Fruit fly (Drosophila melanogaster) whole organism, prepupa: Measurements from ENCODE around the gene Mau2.
A peak's percentile ranks its signal among the peaks of the same experiment; 100 is the strongest.

Experiments used
- Blimp-1 ChIP-seq: fragments of 200-800 bp; sonication (Bioruptor generic); optimal IDR thresholded peaks from 3 replicates; lab custom pipeline; 2017; ENCODE audit warnings: missing biosample characterization, missing genetic modification characterization, mild to moderate bottlenecking, moderate library complexity, missing genetic modification reagents
- CG10631 ChIP-seq: fragments of 200-800 bp; sonication (Bioruptor generic); optimal IDR thresholded peaks from 2 replicates; lab custom pipeline; 2016; ENCODE audit warnings: missing biosample characterization, missing genetic modification characterization
- CG10669 ChIP-seq: fragments of 200-800 bp; sonication (Bioruptor generic); optimal IDR thresholded peaks from 3 replicates; lab custom pipeline; 2018; ENCODE audit warnings: missing biosample characterization, mild to moderate bottlenecking, missing genetic modification characterization, moderate library complexity
- CG11294 ChIP-seq: fragments of 200-800 bp; sonication (Bioruptor generic); IDR thresholded peaks from 2 replicates; pipeline ENCODE4 v1.3.6; 2022; ENCODE audit warnings: missing biosample characterization, missing genetic modification characterization
- CG11762 ChIP-seq: fragments of 200-800 bp; sonication (Bioruptor generic); optimal IDR thresholded peaks from 3 replicates; lab custom pipeline; 2016; ENCODE audit warnings: missing biosample characterization, missing genetic modification characterization; ENCODE audit not compliant: insufficient read depth
- CG11902 ChIP-seq: fragments of 200-800 bp; sonication (Bioruptor generic); optimal IDR thresholded peaks from 3 replicates; lab custom pipeline; 2016; ENCODE audit warnings: missing biosample characterization, missing genetic modification characterization
- CG15336 ChIP-seq: fragments of 200-800 bp; sonication (Bioruptor generic); IDR thresholded peaks from 2 replicates; pipeline ENCODE4 v1.3.6; 2022; ENCODE audit warnings: missing biosample characterization, missing genetic modification characterization
- CG1621 ChIP-seq: fragments of 200-800 bp; sonication (Bioruptor generic); optimal IDR thresholded peaks from 3 replicates; lab custom pipeline; 2018; ENCODE audit warnings: missing biosample characterization, mild to moderate bottlenecking, missing genetic modification characterization
- CG16779 ChIP-seq: fragments of 200-800 bp; sonication (Bioruptor generic); optimal IDR thresholded peaks from 3 replicates; lab custom pipeline; 2017; ENCODE audit warnings: missing biosample characterization, mild to moderate bottlenecking, missing genetic modification characterization
- CG3032 ChIP-seq: fragments of 200-800 bp; optimal IDR thresholded peaks from 2 replicates; lab custom pipeline; 2019; ENCODE audit warnings: missing biosample characterization, mild to moderate bottlenecking, missing genetic modification characterization, moderate library complexity
- CG31627 ChIP-seq: fragments of 200-800 bp; sonication (Bioruptor generic); optimal IDR thresholded peaks from 3 replicates; lab custom pipeline; 2016; ENCODE audit warnings: missing biosample characterization, missing genetic modification characterization
- CG34406 ChIP-seq: fragments of 200-800 bp; sonication (Bioruptor generic); optimal IDR thresholded peaks from 3 replicates; lab custom pipeline; 2016; ENCODE audit warnings: missing biosample characterization, missing genetic modification characterization
- CG3919 ChIP-seq: fragments of 200-800 bp; sonication (Bioruptor generic); optimal IDR thresholded peaks from 3 replicates; lab custom pipeline; 2016; ENCODE audit warnings: missing biosample characterization, missing genetic modification characterization
- CG6792 ChIP-seq: fragments of 200-800 bp; sonication (Bioruptor generic); optimal IDR thresholded peaks from 3 replicates; lab custom pipeline; 2016; ENCODE audit warnings: missing biosample characterization, missing genetic modification characterization
- CG6808 ChIP-seq: fragments of 200-800 bp; sonication (Bioruptor generic); optimal IDR thresholded peaks from 3 replicates; lab custom pipeline; 2017; ENCODE audit warnings: missing biosample characterization, missing genetic modification characterization, mild to moderate bottlenecking, moderate library complexity, missing genetic modification reagents
- CG8119 ChIP-seq: fragments of 200-800 bp; sonication (Bioruptor generic); IDR thresholded peaks from 3 replicates; pipeline ENCODE4 v1.3.6; 2022; ENCODE audit warnings: missing biosample characterization, missing genetic modification characterization
- CG8319 ChIP-seq: fragments of 200-800 bp; sonication (Bioruptor generic); optimal IDR thresholded peaks from 3 replicates; lab custom pipeline; 2016; ENCODE audit warnings: missing biosample characterization, missing genetic modification characterization
- CG9139 ChIP-seq: fragments of 200-800 bp; sonication (Bioruptor generic); optimal IDR thresholded peaks from 3 replicates; lab custom pipeline; 2017; ENCODE audit warnings: missing biosample characterization, mild to moderate bottlenecking, missing genetic modification characterization
- Eip75B ChIP-seq: fragments of 200-800 bp; sonication (Bioruptor generic); optimal IDR thresholded peaks from 3 replicates; lab custom pipeline; 2016; ENCODE audit warnings: missing biosample characterization, missing genetic modification characterization
- Eip78C ChIP-seq: fragments of 200-800 bp; sonication (Bioruptor generic); peaks from one replicate; lab custom pipeline; 2016; ENCODE audit warnings: missing biosample characterization, missing genetic modification characterization
- Eip93F ChIP-seq: fragments of 200-800 bp; sonication (Bioruptor generic); optimal IDR thresholded peaks from 2 replicates; lab custom pipeline; 2016; ENCODE audit warnings: missing biosample characterization, mild to moderate bottlenecking, missing genetic modification characterization
- Ets96B ChIP-seq: fragments of 200-800 bp; optimal IDR thresholded peaks from 2 replicates; lab custom pipeline; 2019; ENCODE audit warnings: missing biosample characterization, mild to moderate bottlenecking, missing genetic modification characterization, moderate library complexity
- Gug ChIP-seq: fragments of 200-800 bp; sonication (Bioruptor generic); IDR thresholded peaks from 2 replicates; pipeline ENCODE4 v1.3.6; 2022; ENCODE audit warnings: missing biosample characterization, missing genetic modification characterization
- Hr38 ChIP-seq: sonication (Bioruptor generic); optimal IDR thresholded peaks from 2 replicates; lab custom pipeline; 2016; ENCODE audit warnings: missing biosample characterization, missing genetic modification characterization
- Hr39 ChIP-seq: fragments of 200-800 bp; sonication (Bioruptor generic); optimal IDR thresholded peaks from 2 replicates; lab custom pipeline; 2016; ENCODE audit warnings: missing biosample characterization, missing genetic modification characterization
- Hr4 ChIP-seq: fragments of 200-800 bp; sonication (Bioruptor generic); optimal IDR thresholded peaks from 3 replicates; lab custom pipeline; 2016; ENCODE audit warnings: missing biosample characterization, missing genetic modification characterization
- Lpt ChIP-seq: fragments of 200-800 bp; sonication (Bioruptor generic); optimal IDR thresholded peaks from 3 replicates; lab custom pipeline; 2016; ENCODE audit warnings: missing biosample characterization, missing genetic modification characterization
- OdsH ChIP-seq: fragments of 200-800 bp; sonication (Bioruptor generic); optimal IDR thresholded peaks from 3 replicates; lab custom pipeline; 2016; ENCODE audit warnings: missing biosample characterization, missing genetic modification characterization
- achi ChIP-seq: fragments of 200-800 bp; sonication (Bioruptor generic); optimal IDR thresholded peaks from 3 replicates; lab custom pipeline; 2016; ENCODE audit warnings: missing biosample characterization, missing genetic modification characterization
- acj6 ChIP-seq: fragments of 200-800 bp; sonication (Bioruptor generic); optimal IDR thresholded peaks from 3 replicates; lab custom pipeline; 2016; ENCODE audit warnings: missing biosample characterization, missing genetic modification characterization
- cyc ChIP-seq: fragments of 200-800 bp; sonication (Bioruptor generic); optimal IDR thresholded peaks from 3 replicates; lab custom pipeline; 2016; ENCODE audit warnings: missing biosample characterization, missing genetic modification characterization
- dsx ChIP-seq: fragments of 200-800 bp; optimal IDR thresholded peaks from 3 replicates; lab custom pipeline; 2019; ENCODE audit warnings: missing biosample characterization, mild to moderate bottlenecking, missing genetic modification characterization, moderate library complexity; ENCODE audit not compliant: poor library complexity, severe bottlenecking
- fd85E ChIP-seq: fragments of 200-800 bp; sonication (Bioruptor generic); optimal IDR thresholded peaks from 3 replicates; lab custom pipeline; 2016; ENCODE audit warnings: missing biosample characterization, missing genetic modification characterization
- fkh ChIP-seq: fragments of 200-800 bp; sonication (Bioruptor generic); optimal IDR thresholded peaks from 3 replicates; lab custom pipeline; 2017; ENCODE audit warnings: missing biosample characterization, mild to moderate bottlenecking, missing genetic modification characterization, moderate library complexity
- lz ChIP-seq: fragments of 200-800 bp; sonication (Bioruptor generic); optimal IDR thresholded peaks from 3 replicates; lab custom pipeline; 2016; ENCODE audit warnings: missing biosample characterization, missing genetic modification characterization
- salr ChIP-seq, 2 experiments: fragments of 200-800 bp; sonication (Bioruptor generic); optimal IDR thresholded peaks; 3 replicates each; lab custom pipeline; 2016 to 2018; ENCODE audit warnings: missing biosample characterization in 2 of 2, missing genetic modification characterization in 2 of 2, mild to moderate bottlenecking in 1 of 2
- spab ChIP-seq: fragments of 200-800 bp; sonication (Bioruptor generic); optimal IDR thresholded peaks from 2 replicates; lab custom pipeline; 2017; ENCODE audit warnings: missing biosample characterization, mild to moderate bottlenecking, missing genetic modification characterization, missing genetic modification reagents
- svp ChIP-seq: fragments of 200-800 bp; sonication (Bioruptor generic); peaks from one replicate; lab custom pipeline; 2016; ENCODE audit warnings: missing biosample characterization, missing genetic modification characterization

Mau2 gene

dm6 chr3R:15218824-15219576 lies 10.0 kb downstream of the Mau2 start, which contains the start of the genes SIDL and CG12241 (continued):
- TF ChIP-seq fd85E (GFP tag; lab: Kevin White, UChicago) (peak; percentile 68), CG8119 (GFP tag; lab: Robert Waterston, UW) (no peak), Blimp-1 (GFP tag; lab: Kevin White, UChicago) (peak; percentile 85), OdsH (GFP tag; lab: Kevin White, UChicago) (no peak), lz (peak; percentile 92), Gug (GFP tag; lab: Robert Waterston, UW) (peak; percentile 97), CG11294 (GFP tag; lab: Robert Waterston, UW) (peak; percentile 97), cyc (GFP tag; lab: Kevin White, UChicago) (peak; percentile 96), CG6792 (GFP tag; lab: Kevin White, UChicago) (peak; percentile 83), CG6808 (no peak), fkh (no peak), CG3032 (peak; percentile 96), CG10631 (peak; percentile 89), CG34406 (GFP tag; lab: Kevin White, UChicago) (no peak), CG16779 (tag; lab: Kevin White, UChicago) (no peak), svp (GFP tag; lab: Kevin White, UChicago) (no peak), Lpt (GFP tag; lab: Kevin White, UChicago) (peak; percentile 86), Eip78C (GFP tag; lab: Kevin White, UChicago) (peak; percentile 99), spab (GFP tag; lab: Kevin White, UChicago) (no peak), CG11902 (GFP tag; lab: Kevin White, UChicago) (peak; percentile 94), Eip93F (GFP tag; lab: Kevin White, UChicago) (peak; percentile 87), CG10669 (GFP tag; lab: Kevin White, UChicago) (no peak), Hr39 (GFP tag; lab: Kevin White, UChicago) (no peak), Hr38 (no peak), acj6 (GFP tag; lab: Kevin White, UChicago) (no peak), dsx (GFP tag; lab: Kevin White, UChicago) (peak; percentile 88), CG31627 (GFP tag; lab: Kevin White, UChicago) (peak; percentile 69), CG9139 (GFP tag; lab: Kevin White, UChicago) (no peak), CG15336 (GFP tag; lab: Robert Waterston, UW) (peak; percentile 41; the same call in 1 of the 2 replicates), achi (GFP tag; lab: Kevin White, UChicago) (no peak), CG3919 (GFP tag; lab: Kevin White, UChicago) (peak; percentile 96), Ets96B (tag; lab: Kevin White, UChicago) (peak; percentile 94), CG8319 (GFP tag; lab: Kevin White, UChicago) (no peak), CG11762 (GFP tag; lab: Kevin White, UChicago) (no peak), Eip75B (GFP tag; lab: Kevin White, UChicago) (no peak), Hr4 (no peak)

- TF ChIP-seq Gug (GFP tag; lab: Robert Waterston, UW) (no peak), fkh (peak; percentile 75), CG1621 (tag; lab: Kevin White, UChicago) (peak; percentile 4), salr (GFP tag; optimal IDR thresholded peaks at IDR 0.05; lab: Kevin White, UChicago) (no peak)
Measured at dm6 chr3R:15222973-15223372, 14.0 kb downstream of the Mau2 start, which contains the start of gene Polr2G. Gene Polr2G (minus strand): TSS chr3R:15223180.
